Worm (Caenorhabditis elegans) whole organism, early embryonic: ENCODE data around the gene syx-2.

Source experiments
- B0310.2 ChIP-seq: sonication (generic microtip); optimal IDR thresholded peaks from 2 replicates; lab custom pipeline; 2016; ENCODE audit warnings: mild to moderate bottlenecking, missing genetic modification characterization, missing compliant biosample characterization
- F13C5.2 ChIP-seq: sonication (generic microtip); optimal IDR thresholded peaks from 2 replicates; lab custom pipeline; 2017; ENCODE audit warnings: mild to moderate bottlenecking, missing genetic modification characterization, inconsistent platforms, missing compliant biosample characterization
- aly-1 ChIP-seq: sonication (generic microtip); optimal IDR thresholded peaks from 2 replicates; lab custom pipeline; 2016; ENCODE audit warnings: missing genetic modification characterization, missing compliant biosample characterization
- ama-1 ChIP-seq: fragments of 150-350 bp; optimal IDR thresholded peaks from 2 replicates; lab custom pipeline; 2014
- ceh-13 ChIP-seq: fragments of 200-800 bp; sonication (Bioruptor generic); optimal IDR thresholded peaks from 2 replicates; lab custom pipeline; 2018; ENCODE audit warnings: mild to moderate bottlenecking, missing genetic modification characterization, missing compliant biosample characterization
- ceh-36 ChIP-seq: sonication (generic microtip); optimal IDR thresholded peaks from 2 replicates; lab custom pipeline; 2016; ENCODE audit warnings: missing genetic modification characterization, inconsistent platforms, missing compliant biosample characterization
- ets-7 ChIP-seq: sonication (generic microtip); optimal IDR thresholded peaks from 2 replicates; lab custom pipeline; 2016; ENCODE audit warnings: missing genotype, missing genetic modification characterization, missing compliant biosample characterization
- flt-1 ChIP-seq: fragments of 200-800 bp; sonication (Bioruptor generic); IDR thresholded peaks from 2 replicates; pipeline ENCODE4 v1.3.6; 2022; ENCODE audit warnings: missing genetic modification characterization, missing compliant biosample characterization
- hmbx-1 ChIP-seq: sonication (generic microtip); optimal IDR thresholded peaks from 2 replicates; lab custom pipeline; 2016; ENCODE audit warnings: mild to moderate bottlenecking, missing genetic modification characterization, missing compliant biosample characterization
- hmg-4 ChIP-seq: fragments of 200-800 bp; sonication (Bioruptor generic); optimal IDR thresholded peaks from 2 replicates; lab custom pipeline; 2018; ENCODE audit warnings: mild to moderate bottlenecking, missing genetic modification characterization, missing compliant biosample characterization
- hnd-1 ChIP-seq: sonication (generic microtip); optimal IDR thresholded peaks from 2 replicates; lab custom pipeline; 2016; ENCODE audit warnings: missing genetic modification characterization, missing compliant biosample characterization
- pes-1 ChIP-seq: fragments of 200-800 bp; sonication (Bioruptor generic); IDR thresholded peaks from 2 replicates; pipeline ENCODE4 v1.3.6; 2022; ENCODE audit warnings: missing genetic modification reagents, missing genetic modification characterization, missing compliant biosample characterization
- scrt-1 ChIP-seq: fragments of 200-800 bp; sonication (Bioruptor generic); IDR thresholded peaks from 2 replicates; pipeline ENCODE4 v1.3.6; 2022; ENCODE audit warnings: missing genetic modification characterization, missing compliant biosample characterization
- sea-1 ChIP-seq: fragments of 200-800 bp; sonication (Bioruptor generic); conservative IDR thresholded peaks from 2 replicates; pipeline ENCODE4 v1.3.6; 2022; ENCODE audit warnings: missing genetic modification characterization, missing compliant biosample characterization
- tbx-11 ChIP-seq: fragments of 200-800 bp; sonication (Bioruptor generic); IDR thresholded peaks from 2 replicates; pipeline ENCODE4 v1.3.6; 2022; ENCODE audit warnings: missing genetic modification characterization, missing compliant biosample characterization
- tbx-37 ChIP-seq: fragments of 200-800 bp; sonication (Bioruptor generic); conservative IDR thresholded peaks from 2 replicates; pipeline ENCODE4 v1.3.6; 2022; ENCODE audit warnings: missing genetic modification reagents, missing genetic modification characterization, missing compliant biosample characterization
- tra-4 ChIP-seq: sonication (generic microtip); optimal IDR thresholded peaks from 2 replicates; lab custom pipeline; 2017; ENCODE audit warnings: missing genetic modification characterization, missing compliant biosample characterization

Gene syx-2

ce11 chrX:13934574-13934973 is 25.4 kb upstream of the syx-2 start, which contains the start of gene elt-3:
Gene elt-3 (plus strand): TSS chrX:13934874.
- TF ChIP-seq tbx-37 (GFP tag; lab: Robert Waterston, UW): no peak
- no peak for TF ChIP-seq ceh-36 (tag; lab: Kevin White, UChicago)
- no peak for TF ChIP-seq hmbx-1 (tag; lab: Kevin White, UChicago)
- no peak for TF ChIP-seq flt-1
- TF ChIP-seq tra-4 (tag; lab: Kevin White, UChicago): no peak
- no peak for TF ChIP-seq tbx-11 (GFP tag; lab: Robert Waterston, UW)
- TF ChIP-seq F13C5.2: no peak
- no peak for TF ChIP-seq B0310.2 (tag; lab: Kevin White, UChicago)
- no peak for TF ChIP-seq ama-1 (lab: Kevin White, UChicago)
- TF ChIP-seq sea-1 (GFP tag; lab: Robert Waterston, UW): no peak
- no peak for TF ChIP-seq ets-7
- no peak for TF ChIP-seq scrt-1 (GFP tag; lab: Robert Waterston, UW)
- TF ChIP-seq aly-1: no peak
- no peak for TF ChIP-seq hmg-4 (GFP tag; lab: Kevin White, UChicago)
- TF ChIP-seq ceh-13 (GFP tag; lab: Kevin White, UChicago): no peak
- TF ChIP-seq hnd-1 (tag; lab: Kevin White, UChicago): no peak
- no peak for TF ChIP-seq pes-1 (GFP tag; lab: Robert Waterston, UW)

- TF ChIP-seq scrt-1 (GFP tag; lab: Robert Waterston, UW) (no peak), hmg-4 (GFP tag; lab: Kevin White, UChicago) (no peak), B0310.2 (tag; lab: Kevin White, UChicago) (no peak), hmbx-1 (tag; lab: Kevin White, UChicago) (no peak), aly-1 (no peak), tra-4 (tag; lab: Kevin White, UChicago) (no peak), ceh-13 (GFP tag; lab: Kevin White, UChicago) (no peak), ets-7 (no peak), F13C5.2 (no peak), pes-1 (GFP tag; lab: Robert Waterston, UW) (no peak), tbx-37 (GFP tag; lab: Robert Waterston, UW) (no peak), flt-1 (no peak), ceh-36 (tag; lab: Kevin White, UChicago) (no peak), tbx-11 (GFP tag; lab: Robert Waterston, UW) (no peak), hnd-1 (tag; lab: Kevin White, UChicago) (no peak), sea-1 (GFP tag; lab: Robert Waterston, UW) (no peak), ama-1 (lab: Kevin White, UChicago) (no peak)
These were observed 23.2 kb upstream of the syx-2 start for ce11 chrX:13936719-13937118.

- no peak for TF ChIP-seq scrt-1 (GFP tag; lab: Robert Waterston, UW)
- TF ChIP-seq aly-1: no peak
- TF ChIP-seq ceh-13 (GFP tag; lab: Kevin White, UChicago): no peak
- no peak for TF ChIP-seq tra-4 (tag; lab: Kevin White, UChicago)
- no peak for TF ChIP-seq B0310.2 (tag; lab: Kevin White, UChicago)
- TF ChIP-seq hmbx-1 (tag; lab: Kevin White, UChicago): no peak
- no peak for TF ChIP-seq F13C5.2
- TF ChIP-seq tbx-37 (GFP tag; lab: Robert Waterston, UW): no peak
- TF ChIP-seq tbx-11 (GFP tag; lab: Robert Waterston, UW): no peak
- no peak for TF ChIP-seq hmg-4 (GFP tag; lab: Kevin White, UChicago)
- no peak for TF ChIP-seq ceh-36 (tag; lab: Kevin White, UChicago)
- TF ChIP-seq ama-1 (lab: Kevin White, UChicago): no peak
- no peak for TF ChIP-seq flt-1
These were observed 22.6 kb upstream of the syx-2 start for ce11 chrX:13937350-13937749.

ce11 chrX:13937910-13938309 is 22.0 kb upstream of the syx-2 start:
- TF ChIP-seq aly-1 (no peak), tbx-37 (GFP tag; lab: Robert Waterston, UW) (no peak), ceh-36 (tag; lab: Kevin White, UChicago) (no peak), ets-7 (no peak), F13C5.2 (no peak), scrt-1 (GFP tag; lab: Robert Waterston, UW) (no peak), ama-1 (lab: Kevin White, UChicago) (no peak), ceh-13 (GFP tag; lab: Kevin White, UChicago) (no peak), hnd-1 (tag; lab: Kevin White, UChicago) (no peak), sea-1 (GFP tag; lab: Robert Waterston, UW) (no peak), B0310.2 (tag; lab: Kevin White, UChicago) (no peak), tbx-11 (GFP tag; lab: Robert Waterston, UW) (no peak), pes-1 (GFP tag; lab: Robert Waterston, UW) (no peak), hmbx-1 (tag; lab: Kevin White, UChicago) (no peak), flt-1 (no peak)

ce11 chrX:13939388-13939787 is 20.6 kb upstream of the syx-2 start:
- TF ChIP-seq ets-7: no peak
- no peak for TF ChIP-seq F13C5.2
- no peak for TF ChIP-seq hmbx-1 (tag; lab: Kevin White, UChicago)
- TF ChIP-seq ama-1 (lab: Kevin White, UChicago): no peak

ce11 chrX:13940287-13940686 is 19.7 kb upstream of the syx-2 start:
- TF ChIP-seq hnd-1 (tag; lab: Kevin White, UChicago) (no peak), tra-4 (tag; lab: Kevin White, UChicago) (no peak), pes-1 (GFP tag; lab: Robert Waterston, UW) (no peak), ama-1 (lab: Kevin White, UChicago) (no peak), flt-1 (no peak), ets-7 (no peak), hmbx-1 (tag; lab: Kevin White, UChicago) (no peak), sea-1 (GFP tag; lab: Robert Waterston, UW) (no peak), tbx-11 (GFP tag; lab: Robert Waterston, UW) (no peak), hmg-4 (GFP tag; lab: Kevin White, UChicago) (no peak), scrt-1 (GFP tag; lab: Robert Waterston, UW) (no peak), tbx-37 (GFP tag; lab: Robert Waterston, UW) (no peak), ceh-36 (tag; lab: Kevin White, UChicago) (no peak), B0310.2 (tag; lab: Kevin White, UChicago) (no peak), ceh-13 (GFP tag; lab: Kevin White, UChicago) (no peak), aly-1 (no peak), F13C5.2 (no peak)

- no peak for TF ChIP-seq tra-4 (tag; lab: Kevin White, UChicago)
- no peak for TF ChIP-seq tbx-37 (GFP tag; lab: Robert Waterston, UW)
- TF ChIP-seq flt-1: no peak
- no peak for TF ChIP-seq B0310.2 (tag; lab: Kevin White, UChicago)
- TF ChIP-seq ets-7: no peak
These were observed 18.7 kb upstream of the syx-2 start for ce11 chrX:13941296-13941695.
